Fruit fly (Drosophila melanogaster) whole organism, adult: Measurements from ENCODE around the gene CG9919.

Source experiments
- CG11617 ChIP-seq: fragments of 200-800 bp; sonication (Bioruptor generic); optimal IDR thresholded peaks from 2 replicates; lab custom pipeline; 2017; ENCODE audit warnings: mild to moderate bottlenecking, missing biosample characterization, missing genetic modification reagents, missing genetic modification characterization
- CG12768 ChIP-seq: fragments of 200-800 bp; sonication (Bioruptor generic); optimal IDR thresholded peaks from 2 replicates; lab custom pipeline; 2017; ENCODE audit warnings: missing biosample characterization, missing genetic modification characterization, mild to moderate bottlenecking, moderate library complexity, missing genetic modification reagents
- CG14711 ChIP-seq: fragments of 200-800 bp; sonication (Bioruptor generic); optimal IDR thresholded peaks from 2 replicates; lab custom pipeline; 2018; ENCODE audit warnings: missing biosample characterization, mild to moderate bottlenecking, missing genetic modification characterization, moderate library complexity
- CG1620 ChIP-seq: fragments of 200-800 bp; sonication (Bioruptor generic); optimal IDR thresholded peaks from 2 replicates; lab custom pipeline; 2016; ENCODE audit warnings: missing biosample characterization, missing genetic modification characterization
- CG33017 ChIP-seq: fragments of 200-800 bp; sonication (Bioruptor generic); optimal IDR thresholded peaks from 2 replicates; lab custom pipeline; 2018; ENCODE audit warnings: missing biosample characterization, mild to moderate bottlenecking, missing genetic modification characterization, moderate library complexity
- CG5204 ChIP-seq: fragments of 200-800 bp; sonication (Bioruptor generic); optimal IDR thresholded peaks from 2 replicates; lab custom pipeline; 2016; ENCODE audit warnings: missing biosample characterization, missing genetic modification characterization
- CG7045 ChIP-seq: fragments of 200-800 bp; sonication (Bioruptor generic); optimal IDR thresholded peaks from 2 replicates; lab custom pipeline; 2017; ENCODE audit warnings: missing biosample characterization, mild to moderate bottlenecking, missing genetic modification characterization
- CG7101 ChIP-seq: fragments of 200-800 bp; sonication (Bioruptor generic); optimal IDR thresholded peaks from 2 replicates; lab custom pipeline; 2018; ENCODE audit warnings: missing biosample characterization, mild to moderate bottlenecking, missing genetic modification characterization, moderate library complexity
- Clk ChIP-seq: fragments of 200-800 bp; sonication (Bioruptor generic); optimal IDR thresholded peaks from 2 replicates; lab custom pipeline; 2017; ENCODE audit warnings: missing biosample characterization, missing genetic modification characterization
- Crg-1 ChIP-seq: fragments of 200-800 bp; sonication (Bioruptor generic); optimal IDR thresholded peaks from 2 replicates; lab custom pipeline; 2016; ENCODE audit warnings: missing biosample characterization, missing genetic modification characterization
- Hr96 ChIP-seq: fragments of 200-800 bp; sonication (Bioruptor generic); optimal IDR thresholded peaks from 2 replicates; lab custom pipeline; 2016; ENCODE audit warnings: missing biosample characterization, missing genetic modification characterization
- Mnt ChIP-seq: fragments of 200-800 bp; sonication (Bioruptor generic); optimal IDR thresholded peaks from 2 replicates; lab custom pipeline; 2016; ENCODE audit warnings: missing biosample characterization, mild to moderate bottlenecking, missing genetic modification characterization
- bab1 ChIP-seq: fragments of 200-800 bp; sonication (Bioruptor generic); optimal IDR thresholded peaks from 3 replicates; lab custom pipeline; 2019; ENCODE audit warnings: missing biosample characterization, mild to moderate bottlenecking, missing genetic modification characterization, moderate library complexity
- cic ChIP-seq: fragments of 200-800 bp; sonication (Bioruptor generic); optimal IDR thresholded peaks from 2 replicates; lab custom pipeline; 2017; ENCODE audit warnings: missing biosample characterization, mild to moderate bottlenecking, missing genetic modification characterization, moderate library complexity
- cnc ChIP-seq, 2 experiments: fragments of >200 bp; optimal IDR thresholded peaks; 2 replicates each; lab custom pipeline; 2017
- kay ChIP-seq: fragments of 200-800 bp; sonication (Bioruptor generic); peaks from one replicate; lab custom pipeline; 2016; ENCODE audit warnings: missing biosample characterization, missing genetic modification characterization, borderline replicate concordance
- ovo ChIP-seq: fragments of 200-800 bp; sonication (Bioruptor generic); optimal IDR thresholded peaks from 2 replicates; lab custom pipeline; 2016; ENCODE audit warnings: missing biosample characterization, missing genetic modification characterization
- pad ChIP-seq: fragments of 200-800 bp; sonication (Bioruptor generic); optimal IDR thresholded peaks from 3 replicates; lab custom pipeline; 2017; ENCODE audit warnings: missing biosample characterization, missing genetic modification characterization, mild to moderate bottlenecking, moderate library complexity, missing genetic modification reagents
- tj ChIP-seq: fragments of 200-800 bp; sonication (Bioruptor generic); optimal IDR thresholded peaks from 3 replicates; lab custom pipeline; 2017; ENCODE audit warnings: missing biosample characterization, mild to moderate bottlenecking, missing genetic modification characterization, moderate library complexity
- toe ChIP-seq: fragments of 200-800 bp; sonication (Bioruptor generic); optimal IDR thresholded peaks from 2 replicates; lab custom pipeline; 2016; ENCODE audit warnings: missing biosample characterization, missing genetic modification characterization

Gene CG9919

DNA sequence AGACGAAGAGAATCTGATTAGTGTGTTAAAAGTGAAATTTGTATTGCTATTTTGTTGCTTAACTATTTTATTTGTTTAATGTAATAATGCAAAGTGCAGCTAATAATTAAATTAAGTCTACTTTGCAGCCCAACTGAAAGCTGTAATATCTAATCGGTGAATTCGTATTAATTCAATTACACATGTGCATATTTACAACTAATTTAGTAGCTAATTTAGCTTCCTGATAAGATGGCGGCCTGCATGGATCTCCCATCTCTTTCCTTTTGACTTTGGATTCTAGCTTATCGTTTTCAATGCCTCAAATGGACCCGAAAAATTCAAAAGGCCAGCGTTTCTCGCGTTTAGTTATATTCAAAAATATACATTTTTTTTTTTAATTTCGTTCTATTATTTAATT lies 20.8 kb downstream of the CG9919 start:
- TF ChIP-seq CG5204 (GFP tag; lab: Kevin White, UChicago) (no peak), bab1 (GFP tag; lab: Kevin White, UChicago) (no peak), CG7045 (GFP tag; lab: Kevin White, UChicago) (no peak), Crg-1 (GFP tag; lab: Kevin White, UChicago) (no peak), tj (no peak), cnc (optimal IDR thresholded peaks at IDR 0.05; lab: Kevin White, UChicago) (no peak), kay (GFP tag; lab: Kevin White, UChicago) (no peak), Clk (GFP tag; lab: Kevin White, UChicago) (no peak), toe (GFP tag; lab: Kevin White, UChicago) (no peak), cic (no peak), CG1620 (GFP tag; lab: Kevin White, UChicago) (no peak), Hr96 (GFP tag; lab: Kevin White, UChicago) (no peak), CG12768 (GFP tag; lab: Kevin White, UChicago) (no peak), ovo (GFP tag; lab: Kevin White, UChicago) (no peak), CG7101 (tag; lab: Kevin White, UChicago) (no peak), CG14711 (no peak), pad (GFP tag; lab: Kevin White, UChicago) (no peak)

DNA sequence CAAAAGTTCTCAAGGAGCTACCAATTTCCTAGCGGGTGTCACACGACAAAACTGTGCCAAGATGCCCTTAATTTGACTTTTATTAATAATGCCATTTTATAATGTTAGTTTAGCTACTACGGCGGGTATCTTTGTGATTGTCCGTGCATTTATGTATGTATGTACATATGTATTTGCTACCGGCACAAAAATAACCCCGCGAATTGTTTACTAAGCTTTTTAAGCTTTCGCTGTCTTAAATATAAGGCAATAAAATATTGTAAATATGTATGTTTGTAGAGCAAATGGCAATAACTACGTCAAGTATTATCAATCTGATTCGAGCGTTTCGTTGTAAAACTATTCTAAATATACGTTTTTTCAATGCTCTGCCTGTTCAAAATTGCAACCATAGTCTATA lies 21.6 kb downstream of the CG9919 start:
- TF ChIP-seq CG33017 (tag; lab: Kevin White, UChicago) = no peak
- no peak for TF ChIP-seq CG11617 (GFP tag; lab: Kevin White, UChicago)
- peak; percentile 87 for TF ChIP-seq kay (GFP tag; lab: Kevin White, UChicago)
- TF ChIP-seq cic = peak; percentile 71
- no peak for TF ChIP-seq Mnt
- peak; percentile 47 for TF ChIP-seq tj

DNA sequence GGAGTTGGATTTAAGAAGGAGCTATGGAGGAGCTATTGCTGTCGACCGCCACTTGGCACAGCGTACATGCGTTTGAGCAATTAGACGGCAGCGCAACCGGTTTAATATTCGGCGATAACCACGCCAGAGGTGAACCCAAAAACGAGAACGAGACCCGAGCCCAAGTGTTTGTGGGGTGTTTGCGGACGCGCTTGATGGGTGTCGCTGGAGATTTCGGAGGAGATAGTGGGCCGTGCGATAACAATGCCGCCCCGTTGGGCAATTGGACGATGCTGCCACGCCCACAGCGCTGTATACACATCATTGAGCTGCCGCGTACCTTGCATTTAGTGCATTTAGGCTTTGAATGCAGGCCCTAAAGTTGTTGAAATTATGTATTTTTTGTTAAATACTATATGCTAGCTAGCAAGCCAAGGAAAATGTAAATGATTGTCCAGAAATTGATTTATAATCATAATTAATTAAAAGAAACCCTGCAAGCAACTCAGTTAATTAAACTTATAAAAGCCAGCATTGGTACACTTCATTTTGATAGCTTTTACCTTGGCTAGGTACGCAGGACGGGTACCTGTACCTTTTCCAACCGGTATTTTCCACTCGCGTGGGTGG lies 22.1 kb downstream of the CG9919 start, which contains the start of gene Had1:
Gene Had1, minus strand, starts transcription at position 358 of the 609 bp plus-strand sequence.
- TF ChIP-seq toe (GFP tag; lab: Kevin White, UChicago) (no peak), Mnt (no peak), CG11617 (GFP tag; lab: Kevin White, UChicago) (no peak), CG7101 (tag; lab: Kevin White, UChicago) (no peak), ovo (GFP tag; lab: Kevin White, UChicago) (no peak), cnc (optimal IDR thresholded peaks at IDR 0.05; lab: Kevin White, UChicago) (no peak), Crg-1 (GFP tag; lab: Kevin White, UChicago) (no peak), CG7045 (GFP tag; lab: Kevin White, UChicago) (no peak), Hr96 (GFP tag; lab: Kevin White, UChicago) (no peak), bab1 (GFP tag; lab: Kevin White, UChicago) (no peak), tj (no peak), pad (GFP tag; lab: Kevin White, UChicago) (no peak), kay (GFP tag; lab: Kevin White, UChicago) (no peak), CG12768 (GFP tag; lab: Kevin White, UChicago) (no peak), cic (no peak)

DNA sequence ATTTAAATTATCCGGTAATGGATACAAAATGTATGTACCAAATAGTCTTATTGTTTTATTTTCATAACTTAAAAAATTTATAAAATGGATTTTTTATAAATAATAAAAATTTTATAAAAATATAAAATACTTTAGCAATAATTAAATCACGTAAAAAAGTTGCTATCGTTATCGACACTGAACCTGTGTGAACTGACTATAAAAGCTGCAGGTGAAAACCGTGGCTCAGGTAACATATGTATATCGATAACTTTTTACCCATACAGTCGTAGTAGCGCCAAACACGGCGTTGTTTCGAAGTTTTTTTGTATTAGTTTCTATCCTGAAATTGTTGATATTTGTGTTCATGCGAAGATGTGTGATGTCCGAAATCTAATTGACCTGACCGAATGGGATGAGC lies 26.9 kb downstream of the CG9919 start, which contains the start of gene CG3679:
Gene CG3679, plus strand, starts transcription at position 235 of the 400 bp plus-strand sequence.
- TF ChIP-seq cnc (optimal IDR thresholded peaks at IDR 0.05; lab: Kevin White, UChicago) (no peak), CG11617 (GFP tag; lab: Kevin White, UChicago) (no peak), ovo (GFP tag; lab: Kevin White, UChicago) (no peak), CG14711 (peak; percentile 5), CG33017 (tag; lab: Kevin White, UChicago) (no peak), CG7045 (GFP tag; lab: Kevin White, UChicago) (no peak), Mnt (no peak), Hr96 (GFP tag; lab: Kevin White, UChicago) (no peak)

dm6 chrX:16297618-16298017 lies 32.9 kb downstream of the CG9919 start, which contains the start of gene ERp44:
Gene ERp44, minus strand, starts transcription at chrX:16297718.
- TF ChIP-seq Mnt (no peak), tj (no peak), Hr96 (GFP tag; lab: Kevin White, UChicago) (no peak), CG5204 (GFP tag; lab: Kevin White, UChicago) (no peak), cnc (optimal IDR thresholded peaks at IDR 0.05; lab: Kevin White, UChicago) (no peak), CG14711 (no peak), cic (no peak), CG1620 (GFP tag; lab: Kevin White, UChicago) (no peak), kay (GFP tag; lab: Kevin White, UChicago) (no peak), CG11617 (GFP tag; lab: Kevin White, UChicago) (no peak), CG7101 (tag; lab: Kevin White, UChicago) (no peak), ovo (GFP tag; lab: Kevin White, UChicago) (no peak), CG12768 (GFP tag; lab: Kevin White, UChicago) (no peak), Crg-1 (GFP tag; lab: Kevin White, UChicago) (no peak), pad (GFP tag; lab: Kevin White, UChicago) (no peak), CG33017 (tag; lab: Kevin White, UChicago) (no peak), bab1 (GFP tag; lab: Kevin White, UChicago) (no peak), CG7045 (GFP tag; lab: Kevin White, UChicago) (no peak), Clk (GFP tag; lab: Kevin White, UChicago) (no peak), toe (GFP tag; lab: Kevin White, UChicago) (no peak)
